Fruit fly (Drosophila melanogaster): Measurements from ENCODE around the gene CG10864.

CG10864 gene

dm6 chr3R:18393436-18393835, 18.0 kb downstream of the CG10864 start (continued):
- TF ChIP-seq cyc (GFP tag; optimal IDR thresholded peaks at IDR 0.05) (no peak), Blimp-1 (GFP tag; optimal IDR thresholded peaks at IDR 0.05) (no peak), dac (GFP tag; optimal IDR thresholded peaks at IDR 0.05) (no peak), vri (GFP tag; optimal IDR thresholded peaks at IDR 0.05) (peak; percentile 38), pdm3 (GFP tag; optimal IDR thresholded peaks at IDR 0.05) (peak; percentile 46), topi (GFP tag; optimal IDR thresholded peaks at IDR 0.05) (no peak), CG11902 (GFP tag; optimal IDR thresholded peaks at IDR 0.05) (peak; percentile 14), Ets96B (tag; optimal IDR thresholded peaks at IDR 0.05) (no peak), Gug (GFP tag; IDR thresholded peaks at IDR 0.05) (peak; percentile 53), CG7368 (GFP tag; optimal IDR thresholded peaks at IDR 0.05) (peak; percentile 42), CG6854 (GFP tag; optimal IDR thresholded peaks at IDR 0.05) (no peak), spab (GFP tag; optimal IDR thresholded peaks at IDR 0.05) (peak; percentile 41), CG11294 (GFP tag; IDR thresholded peaks at IDR 0.05) (0 out of 2 replicates have a peak, but pooled peaks have one; percentile 24), CG8319 (GFP tag; optimal IDR thresholded peaks at IDR 0.05) (peak; percentile 15), Smox (GFP tag; optimal IDR thresholded peaks at IDR 0.05) (peak; percentile 69), fd85E (GFP tag; optimal IDR thresholded peaks at IDR 0.05) (no peak), CG1621 (tag; optimal IDR thresholded peaks at IDR 0.05) (peak; percentile 38), acj6 (GFP tag; optimal IDR thresholded peaks at IDR 0.05) (peak; percentile 83), Hr38 (GFP tag; optimal IDR thresholded peaks at IDR 0.05) (no peak), net (GFP tag; optimal IDR thresholded peaks at IDR 0.05) (peak; percentile 73), eg (GFP tag; IDR thresholded peaks at IDR 0.05) (peak; percentile 76), Sox14 (GFP tag; optimal IDR thresholded peaks at IDR 0.05) (no peak), ss (GFP tag; optimal IDR thresholded peaks at IDR 0.05) (no peak), CG8119 (GFP tag; IDR thresholded peaks at IDR 0.05) (peak; percentile 87), achi (GFP tag; optimal IDR thresholded peaks at IDR 0.05) (peak; percentile 82), svp (GFP tag) (no peak), CG4318 (GFP tag; optimal IDR thresholded peaks at IDR 0.05) (peak; percentile 34), Eip78C (GFP tag) (peak; percentile 92), CG31627 (GFP tag; optimal IDR thresholded peaks at IDR 0.05) (peak; percentile 64), CG6276 (GFP tag; optimal IDR thresholded peaks at IDR 0.05) (no peak), fd59A (GFP tag; optimal IDR thresholded peaks at IDR 0.05) (peak; percentile 42), CG34406 (GFP tag; optimal IDR thresholded peaks at IDR 0.05) (peak; percentile 81), salr (GFP tag; optimal IDR thresholded peaks at IDR 0.05) (peak in 1 of 2 experiments; percentile 78), dsx (GFP tag; optimal IDR thresholded peaks at IDR 0.05; ENCODE audit: poor library complexity, severe bottlenecking) (peak; percentile 82), CG32006 (GFP tag; optimal IDR thresholded peaks at IDR 0.05) (no peak), Met (GFP tag; optimal IDR thresholded peaks at IDR 0.05) (no peak), Eip93F (GFP tag; optimal IDR thresholded peaks at IDR 0.05) (no peak), CG6792 (GFP tag; optimal IDR thresholded peaks at IDR 0.05) (peak; percentile 72), Sox15 (GFP tag; optimal IDR thresholded peaks at IDR 0.05) (peak; percentile 39), CG15336 (GFP tag; IDR thresholded peaks at IDR 0.05) (peak; percentile 88)

- TF ChIP-seq CG32006 (GFP tag; optimal IDR thresholded peaks at IDR 0.05) (no peak), Ets96B (tag; optimal IDR thresholded peaks at IDR 0.05) (no peak), OdsH (GFP tag; optimal IDR thresholded peaks at IDR 0.05) (no peak)
Measured at dm6 chr3R:18389790-18390189, 21.6 kb downstream of the CG10864 start, which contains the start of gene Vha100-4. Gene Vha100-4 (minus strand): TSS chr3R:18389805.

dm6 chr3R:18385593-18385992, 25.8 kb downstream of the CG10864 start, which contains the start of gene cona:
Gene cona (plus strand): TSS chr3R:18385828.
- TF ChIP-seq Eip78C (GFP tag) (no peak), CG8319 (GFP tag; optimal IDR thresholded peaks at IDR 0.05) (no peak), CG6792 (GFP tag; optimal IDR thresholded peaks at IDR 0.05) (no peak), CG4318 (GFP tag; optimal IDR thresholded peaks at IDR 0.05) (no peak), Hr39 (GFP tag; optimal IDR thresholded peaks at IDR 0.05) (no peak), esn (GFP tag; optimal IDR thresholded peaks at IDR 0.05) (no peak), CG3919 (GFP tag; optimal IDR thresholded peaks at IDR 0.05) (no peak), cyc (GFP tag; optimal IDR thresholded peaks at IDR 0.05) (no peak), Eip93F (GFP tag; optimal IDR thresholded peaks at IDR 0.05) (no peak), fd85E (GFP tag; optimal IDR thresholded peaks at IDR 0.05) (no peak), CG10631 (GFP tag; optimal IDR thresholded peaks at IDR 0.05) (no peak), fd59A (GFP tag; optimal IDR thresholded peaks at IDR 0.05) (no peak), CG9139 (GFP tag; optimal IDR thresholded peaks at IDR 0.05) (no peak), acj6 (GFP tag; optimal IDR thresholded peaks at IDR 0.05) (no peak)
